Fruit fly (Drosophila melanogaster) S2 (cell line): ENCODE measurements around the gene Trxr1.

ENCODE experiments used
- CG8478 ChIP-seq: fragments of >200 bp; optimal IDR thresholded peaks from 2 replicates; lab custom pipeline; 2018
- CTCF ChIP-seq, 2 experiments: fragments of >200 bp; optimal IDR thresholded peaks; 2 replicates each; lab custom pipeline; 2018

dm6 chrX:8259881-8260280 lies 17.6 kb downstream of the Trxr1 start:
- TF ChIP-seq CG8478 (lab: Kevin White, UChicago) (no peak), CTCF (optimal IDR thresholded peaks at IDR 0.05; lab: Kevin White, UChicago) (no peak)
